Worm (Caenorhabditis elegans) whole organism, young adult: ENCODE measurements around the gene C06A1.7.

Source experiments
- B0261.1 ChIP-seq: sonication (generic microtip); optimal IDR thresholded peaks from 2 replicates; lab custom pipeline; 2016; ENCODE audit warnings: mild to moderate bottlenecking, missing genetic modification characterization, moderate library complexity, missing compliant biosample characterization
- B0336.3 ChIP-seq: fragments of 200-800 bp; sonication (Bioruptor generic); IDR thresholded peaks from 2 replicates; pipeline ENCODE4 v1.3.6; 2022; ENCODE audit warnings: missing genetic modification characterization, missing compliant biosample characterization
- D2030.7 ChIP-seq: fragments of 200-800 bp; sonication (Bioruptor generic); IDR thresholded peaks from 2 replicates; pipeline ENCODE4 v1.3.6; 2022; ENCODE audit warnings: missing genetic modification reagents, missing genetic modification characterization, missing compliant biosample characterization
- F37B4.10 ChIP-seq: fragments of 200-800 bp; sonication (Bioruptor generic); IDR thresholded peaks from 2 replicates; pipeline ENCODE4 v1.3.6; 2022; ENCODE audit warnings: missing genetic modification characterization, missing compliant biosample characterization
- F39B2.1 ChIP-seq: fragments of 200-800 bp; sonication (Bioruptor generic); IDR thresholded peaks from 2 replicates; pipeline ENCODE4 v1.3.6; 2022; ENCODE audit warnings: missing genetic modification reagents, missing genetic modification characterization, missing compliant biosample characterization
- F49E8.2 ChIP-seq: sonication (generic microtip); optimal IDR thresholded peaks from 3 replicates; lab custom pipeline; 2017; ENCODE audit warnings: missing genetic modification characterization, mild to moderate bottlenecking, missing compliant biosample characterization, antibody characterized with exemption, moderate library complexity; ENCODE audit not compliant: insufficient read depth
- F57C9.4 ChIP-seq: sonication (generic microtip); optimal IDR thresholded peaks from 2 replicates; lab custom pipeline; 2017; ENCODE audit warnings: mild to moderate bottlenecking, missing genetic modification characterization, missing compliant biosample characterization
- K11D2.4 ChIP-seq: fragments of 200-800 bp; sonication (Bioruptor generic); IDR thresholded peaks from 2 replicates; pipeline ENCODE4 v1.3.6; 2022; ENCODE audit warnings: missing genetic modification reagents, missing genetic modification characterization, missing compliant biosample characterization
- K12H6.12 ChIP-seq: fragments of 200-800 bp; sonication (Bioruptor generic); optimal IDR thresholded peaks from 2 replicates; lab custom pipeline; 2018; ENCODE audit warnings: mild to moderate bottlenecking, missing genetic modification characterization, missing compliant biosample characterization
- T07F8.4 ChIP-seq: sonication (generic microtip); optimal IDR thresholded peaks from 2 replicates; lab custom pipeline; 2016; ENCODE audit warnings: mild to moderate bottlenecking, missing genetic modification characterization, moderate library complexity, missing compliant biosample characterization
- ZK185.1 ChIP-seq: sonication (generic microtip); optimal IDR thresholded peaks from 2 replicates; lab custom pipeline; 2016; ENCODE audit warnings: mild to moderate bottlenecking, missing genetic modification characterization, missing compliant biosample characterization; ENCODE audit not compliant: poor library complexity, severe bottlenecking
- akir-1 ChIP-seq: fragments of 200-800 bp; sonication (Bioruptor generic); optimal IDR thresholded peaks from 2 replicates; lab custom pipeline; 2018; ENCODE audit warnings: mild to moderate bottlenecking, missing genetic modification characterization, moderate library complexity, missing compliant biosample characterization
- ama-1 ChIP-seq, 3 experiments: fragments of 150-350 bp in 1 of 3; sonication (generic microtip) in 2 of 3; optimal IDR thresholded peaks; 2 replicates each; lab custom pipeline; 2014 to 2018; ENCODE audit warnings: missing biosample characterization in 2 of 3, missing genetic modification characterization in 2 of 3, missing genetic modification reagents in 2 of 3
- aptf-2 ChIP-seq: fragments of 200-800 bp; sonication (Bioruptor generic); conservative IDR thresholded peaks from 2 replicates; pipeline ENCODE4 v1.3.6; 2022; ENCODE audit warnings: missing genetic modification reagents, missing genetic modification characterization, missing compliant biosample characterization
- atf-7 ChIP-seq: sonication (generic microtip); optimal IDR thresholded peaks from 2 replicates; lab custom pipeline; 2017; ENCODE audit warnings: mild to moderate bottlenecking, missing genetic modification characterization, missing compliant biosample characterization
- ccch-3 ChIP-seq: fragments of 200-800 bp; sonication (Bioruptor generic); optimal IDR thresholded peaks from 2 replicates; lab custom pipeline; 2018; ENCODE audit warnings: mild to moderate bottlenecking, missing genetic modification characterization, missing compliant biosample characterization
- cebp-2 ChIP-seq: fragments of 200-800 bp; sonication (Bioruptor generic); IDR thresholded peaks from 2 replicates; pipeline ENCODE4 v1.3.6; 2022; ENCODE audit warnings: missing genetic modification characterization, missing compliant biosample characterization
- ceh-100 ChIP-seq: fragments of 200-800 bp; sonication (Bioruptor generic); IDR thresholded peaks from 2 replicates; pipeline ENCODE4 v1.3.6; 2022; ENCODE audit warnings: missing genetic modification reagents, missing genetic modification characterization, missing compliant biosample characterization
- ceh-27 ChIP-seq: fragments of 200-800 bp; sonication (Bioruptor generic); optimal IDR thresholded peaks from 2 replicates; lab custom pipeline; 2018; ENCODE audit warnings: mild to moderate bottlenecking, missing genetic modification characterization, moderate library complexity, missing compliant biosample characterization
- ceh-40 ChIP-seq: fragments of 200-800 bp; sonication (Bioruptor generic); IDR thresholded peaks from 2 replicates; pipeline ENCODE4 v1.3.6; 2022; ENCODE audit warnings: missing genetic modification characterization, missing compliant biosample characterization
- ceh-79 ChIP-seq: sonication (generic microtip); optimal IDR thresholded peaks from 2 replicates; lab custom pipeline; 2017; ENCODE audit warnings: mild to moderate bottlenecking, missing genetic modification characterization, missing compliant biosample characterization
- chd-7 ChIP-seq: sonication (generic microtip); optimal IDR thresholded peaks from 2 replicates; lab custom pipeline; 2016; ENCODE audit warnings: mild to moderate bottlenecking, missing genetic modification characterization, moderate library complexity, missing compliant biosample characterization
- egl-44 ChIP-seq: fragments of 200-800 bp; sonication (Bioruptor generic); IDR thresholded peaks from 2 replicates; pipeline ENCODE4 v1.3.6; 2022; ENCODE audit warnings: missing genetic modification reagents, missing genetic modification characterization, missing compliant biosample characterization
- egrh-3 ChIP-seq: fragments of 200-800 bp; sonication (Bioruptor generic); IDR thresholded peaks from 2 replicates; pipeline ENCODE4 v1.3.6; 2022; ENCODE audit warnings: missing genetic modification reagents, missing genetic modification characterization, missing compliant biosample characterization
- ets-4 ChIP-seq: fragments of 200-800 bp; sonication (Bioruptor generic); optimal IDR thresholded peaks from 2 replicates; lab custom pipeline; 2018; ENCODE audit warnings: mild to moderate bottlenecking, missing genetic modification characterization, missing compliant biosample characterization
- hlh-26 ChIP-seq: fragments of 200-800 bp; sonication (Bioruptor generic); conservative IDR thresholded peaks from 2 replicates; pipeline ENCODE4 v1.3.6; 2022; ENCODE audit warnings: missing genetic modification reagents, missing genetic modification characterization, missing compliant biosample characterization
- hmg-20 ChIP-seq: fragments of 200-800 bp; sonication (Bioruptor generic); IDR thresholded peaks from 2 replicates; pipeline ENCODE4 v1.3.6; 2022; ENCODE audit warnings: missing genetic modification reagents, missing genetic modification characterization, missing compliant biosample characterization
- let-607 ChIP-seq, 2 experiments: fragments of 200-800 bp in 1 of 2; sonication (Bioruptor generic) in 1 of 2; sonication (generic microtip) in 1 of 2; optimal IDR thresholded peaks; 2 replicates each; lab custom pipeline; 2016 to 2018; ENCODE audit warnings: mild to moderate bottlenecking in 2 of 2, missing compliant biosample characterization in 2 of 2, missing genetic modification characterization in 2 of 2, moderate library complexity in 2 of 2, missing genotype in 1 of 2
- lin-35 ChIP-seq, 3 experiments: fragments of 150-350 bp in 2 of 3; sonication (generic microtip) in 1 of 3; optimal IDR thresholded peaks; 2 replicates each; lab custom pipeline; 2014 to 2018; ENCODE audit warnings: missing biosample characterization in 3 of 3, missing genetic modification characterization in 3 of 3, missing genetic modification reagents in 3 of 3
- lsl-1 ChIP-seq: fragments of 200-800 bp; sonication (Bioruptor generic); optimal IDR thresholded peaks from 2 replicates; lab custom pipeline; 2018; ENCODE audit warnings: mild to moderate bottlenecking, missing genetic modification characterization, moderate library complexity, missing compliant biosample characterization
- madf-10 ChIP-seq: sonication (generic microtip); optimal IDR thresholded peaks from 2 replicates; lab custom pipeline; 2016; ENCODE audit warnings: mild to moderate bottlenecking, missing genetic modification characterization, missing compliant biosample characterization
- madf-3 ChIP-seq: fragments of 200-800 bp; sonication (Bioruptor generic); IDR thresholded peaks from 2 replicates; pipeline ENCODE4 v1.3.6; 2022; ENCODE audit warnings: missing genetic modification reagents, missing genetic modification characterization, missing compliant biosample characterization
- mes-4 ChIP-seq: sonication (generic microtip); optimal IDR thresholded peaks from 2 replicates; lab custom pipeline; 2016; ENCODE audit warnings: missing genotype, missing genetic modification characterization, missing compliant biosample characterization
- nhr-80 ChIP-seq: sonication (generic microtip); optimal IDR thresholded peaks from 2 replicates; lab custom pipeline; 2016; ENCODE audit warnings: missing genetic modification characterization, missing compliant biosample characterization
- nhr-90 ChIP-seq: sonication (generic microtip); optimal IDR thresholded peaks from 2 replicates; lab custom pipeline; 2016; ENCODE audit warnings: missing genotype, mild to moderate bottlenecking, missing genetic modification characterization, missing compliant biosample characterization
- repo-1 ChIP-seq: sonication (generic microtip); optimal IDR thresholded peaks from 2 replicates; lab custom pipeline; 2017; ENCODE audit warnings: mild to moderate bottlenecking, missing genetic modification characterization, missing compliant biosample characterization
- snpc-1.3 ChIP-seq: sonication (generic microtip); optimal IDR thresholded peaks from 2 replicates; lab custom pipeline; 2017; ENCODE audit warnings: missing genetic modification characterization, mild to moderate bottlenecking, missing compliant biosample characterization, antibody characterized with exemption, moderate library complexity, missing genotype, missing genetic modification reagents; ENCODE audit not compliant: insufficient read depth
- snpc-3.4 ChIP-seq: sonication (generic microtip); optimal IDR thresholded peaks from 2 replicates; lab custom pipeline; 2017; ENCODE audit warnings: missing genetic modification characterization, mild to moderate bottlenecking, missing compliant biosample characterization, antibody characterized with exemption, moderate library complexity, missing genotype, missing genetic modification reagents
- snpc-4 ChIP-seq, 5 experiments: fragments of 150-350 bp in 1 of 5; sonication (generic microtip) in 4 of 5; optimal IDR thresholded peaks; 2 replicates each; lab custom pipeline; 2014 to 2018; ENCODE audit warnings: missing genetic modification characterization in 5 of 5, missing biosample characterization in 3 of 5, antibody characterized with exemption in 2 of 5, mild to moderate bottlenecking in 2 of 5, missing compliant biosample characterization in 2 of 5, missing genotype in 2 of 5, moderate library complexity in 2 of 5, missing genetic modification reagents in 1 of 5
- sptf-2 ChIP-seq: fragments of 200-800 bp; sonication (Bioruptor generic); optimal IDR thresholded peaks from 2 replicates; lab custom pipeline; 2018; ENCODE audit warnings: mild to moderate bottlenecking, missing genetic modification characterization, missing compliant biosample characterization
- tbx-9 ChIP-seq: sonication (generic microtip); optimal IDR thresholded peaks from 2 replicates; lab custom pipeline; 2016; ENCODE audit warnings: borderline replicate concordance, missing genetic modification characterization, inconsistent platforms, missing compliant biosample characterization
- unc-62 ChIP-seq: fragments of 150-350 bp; optimal IDR thresholded peaks from 2 replicates; lab custom pipeline; 2014; ENCODE audit warnings: missing biosample characterization, missing genetic modification reagents, missing genetic modification characterization
- xnd-1 ChIP-seq: sonication (generic microtip); optimal IDR thresholded peaks from 2 replicates; lab custom pipeline; 2016; ENCODE audit warnings: missing genotype, missing genetic modification reagents, missing genetic modification characterization, missing compliant biosample characterization
- zim-3 ChIP-seq: sonication (generic microtip); optimal IDR thresholded peaks from 2 replicates; lab custom pipeline; 2017; ENCODE audit warnings: mild to moderate bottlenecking, missing genetic modification characterization, moderate library complexity, missing compliant biosample characterization
- ztf-25 ChIP-seq: fragments of 200-800 bp; sonication (Bioruptor generic); IDR thresholded peaks from 2 replicates; pipeline ENCODE4 v1.3.6; 2022; ENCODE audit warnings: missing genetic modification reagents, missing genetic modification characterization, missing compliant biosample characterization
- ztf-6 ChIP-seq: fragments of 200-800 bp; sonication (Bioruptor generic); IDR thresholded peaks from 2 replicates; pipeline ENCODE4 v1.3.6; 2022; ENCODE audit warnings: missing genetic modification reagents, missing genetic modification characterization, missing compliant biosample characterization

The C06A1.7 gene

DNA sequence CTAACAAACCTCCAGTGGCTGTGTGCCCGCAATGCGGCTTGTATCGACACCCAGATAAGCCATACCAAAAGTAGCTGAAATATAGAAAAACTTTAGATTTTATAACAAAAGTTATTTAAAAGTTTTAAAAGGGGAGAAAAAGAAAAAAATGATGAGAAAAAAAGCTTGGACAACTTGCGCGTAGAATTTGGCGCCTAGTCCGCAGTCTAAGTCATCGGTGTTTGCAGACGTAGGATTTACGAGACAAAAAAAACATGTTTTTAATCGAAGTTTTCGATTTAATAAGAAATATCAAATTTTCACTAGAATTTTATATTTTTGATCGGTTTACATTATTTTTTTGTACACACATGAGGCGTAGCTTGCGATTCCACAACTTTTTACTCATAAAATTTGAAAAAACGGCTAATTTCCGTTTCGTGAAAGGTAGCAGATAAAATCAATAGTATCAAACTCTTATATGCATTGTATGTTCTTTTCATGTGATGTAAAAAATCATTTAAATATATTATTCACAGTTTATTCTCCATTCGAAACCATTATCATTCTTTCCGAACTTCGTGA, 22.7 kb upstream of the C06A1.7 start, which contains the start of gene pro-1 (continued):
- TF ChIP-seq ccch-3 (GFP tag; lab: Kevin White, UChicago) (peak; percentile 15), egl-44 (peak; percentile 79; the same call in 1 of the 2 replicates), sptf-2 (GFP tag; lab: Kevin White, UChicago) (no peak), ztf-25 (0 out of 2 replicates have a peak, but pooled peaks have one; percentile 7), ztf-6 (GFP tag; lab: Robert Waterston, UW) (no peak), chd-7 (tag; lab: Kevin White, UChicago) (peak; percentile 94), F57C9.4 (tag; lab: Kevin White, UChicago) (peak; percentile 36), ceh-27 (GFP tag; lab: Kevin White, UChicago) (peak; percentile 26), ceh-79 (tag; lab: Kevin White, UChicago) (peak; percentile 74), B0336.3 (peak; percentile 4; the same call in 1 of the 2 replicates), unc-62 (GFP tag; lab: Kevin White, UChicago) (peak; percentile 84), B0261.1 (tag; lab: Kevin White, UChicago) (peak; percentile 18), ZK185.1 (tag; lab: Kevin White, UChicago) (peak; percentile 90), lsl-1 (GFP tag; lab: Kevin White, UChicago) (peak; percentile 15), zim-3 (tag; lab: Kevin White, UChicago) (peak; percentile 77), lin-35 (GFP tag; optimal IDR thresholded peaks at IDR 0.05; lab: Kevin White, UChicago) (peak in 2 of 3 experiments; percentile 40 to 79), let-607 (tag; optimal IDR thresholded peaks at IDR 0.05; lab: Kevin White, UChicago) (peak; percentile 35 to 53), ets-4 (GFP tag; lab: Kevin White, UChicago) (no peak), hlh-26 (no peak), repo-1 (tag; lab: Kevin White, UChicago) (peak; percentile 68), ceh-100 (GFP tag; lab: Robert Waterston, UW) (peak; percentile 66), snpc-3.4 (tag; lab: Kevin White, UChicago) (no peak), K11D2.4 (peak; percentile 86), D2030.7 (GFP tag; lab: Robert Waterston, UW) (peak; percentile 36; the same call in 1 of the 2 replicates), tbx-9 (tag; lab: Kevin White, UChicago) (peak; percentile 5), atf-7 (tag; lab: Kevin White, UChicago) (peak; percentile 81), aptf-2 (GFP tag; lab: Robert Waterston, UW) (no peak), madf-10 (tag; lab: Kevin White, UChicago) (peak; percentile 31), xnd-1 (tag; lab: Kevin White, UChicago) (no peak), F39B2.1 (GFP tag; lab: Robert Waterston, UW) (peak; percentile 74; the same call in 1 of the 2 replicates), F49E8.2 (tag; lab: Kevin White, UChicago) (no peak), mes-4 (tag; lab: Kevin White, UChicago) (no peak), nhr-90 (tag; lab: Kevin White, UChicago) (no peak), madf-3 (GFP tag; lab: Robert Waterston, UW) (no peak; the same call in 1 of the 2 replicates), T07F8.4 (tag; lab: Kevin White, UChicago) (no peak), ama-1 (optimal IDR thresholded peaks at IDR 0.05; lab: Kevin White, UChicago) (peak; percentile 81), ama-1 (GFP tag; optimal IDR thresholded peaks at IDR 0.05; lab: Kevin White, UChicago) (peak in 1 of 2 experiments; percentile 30), egrh-3 (GFP tag; lab: Robert Waterston, UW) (no peak), snpc-4 (GFP tag; optimal IDR thresholded peaks at IDR 0.05; lab: Kevin White, UChicago) (no peak), snpc-4 (tag; optimal IDR thresholded peaks at IDR 0.05; lab: Kevin White, UChicago) (peak in 2 of 4 experiments; percentile 58 to 67), ceh-40 (GFP tag; lab: Robert Waterston, UW) (peak; percentile 80), hmg-20 (GFP tag; lab: Robert Waterston, UW) (peak; percentile 30; the same call in 1 of the 2 replicates), nhr-80 (tag; lab: Kevin White, UChicago) (peak; percentile 15), F37B4.10 (no peak), akir-1 (GFP tag; lab: Kevin White, UChicago) (no peak), snpc-1.3 (tag; lab: Kevin White, UChicago) (peak; percentile 63), K12H6.12 (tag; lab: Kevin White, UChicago) (peak; percentile 65), cebp-2 (GFP tag; lab: Robert Waterston, UW) (peak; percentile 72)
